Fruit fly (Drosophila melanogaster) ovary, adult (tissue): ENCODE results near the gene CG10301.
A peak's percentile ranks its signal among the peaks of the same experiment; 100 is the strongest.

ENCODE experiments used
- CG17801 ChIP-seq: fragments of 200-800 bp; optimal IDR thresholded peaks from 2 replicates; lab custom pipeline; 2019; ENCODE audit warnings: missing biosample characterization, mild to moderate bottlenecking, missing genetic modification characterization, moderate library complexity; ENCODE audit not compliant: partially characterized antibody

CG10301 gene

dm6 chr3R:23722680-23723372 is 12.9 kb downstream of the CG10301 start, which contains the start of gene CG10365:
Gene CG10365 (plus strand): TSS chr3R:23723331.
- no peak for TF ChIP-seq CG17801 (GFP tag; lab: Kevin White, UChicago)

DNA sequence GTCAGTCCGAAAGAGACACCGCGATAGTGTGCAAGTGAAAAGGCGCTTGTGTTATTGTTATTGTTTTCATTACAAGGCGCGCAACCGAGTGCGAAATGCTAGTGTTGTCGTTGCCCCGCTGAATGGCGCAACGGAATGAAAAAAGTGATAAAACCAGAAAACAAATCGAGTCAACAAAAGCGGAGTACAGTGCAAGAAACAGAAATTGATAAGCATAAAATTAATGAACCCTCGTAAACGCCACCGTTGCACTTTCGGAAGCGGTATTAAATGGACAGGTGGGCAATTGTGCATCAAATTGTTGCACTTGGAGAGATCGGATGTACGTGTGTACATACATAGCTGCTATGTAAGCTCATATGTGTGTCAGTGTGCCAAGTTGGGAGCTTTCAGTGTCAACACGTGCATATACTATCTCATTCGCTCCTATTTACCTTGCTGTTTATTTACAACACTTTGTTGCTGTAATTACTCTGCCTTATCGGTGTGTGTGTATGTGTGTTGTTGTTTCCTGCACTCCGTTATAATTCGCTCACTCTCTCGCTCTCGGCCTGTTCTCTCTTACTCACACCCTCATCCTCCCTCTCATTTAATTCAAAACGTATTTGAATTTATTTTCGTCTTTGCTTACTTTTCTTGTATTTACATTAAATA is 13.6 kb downstream of the CG10301 start:
- TF ChIP-seq CG17801 (GFP tag; lab: Kevin White, UChicago) = peak; percentile 17

dm6 chr3R:23724843-23725506 is 15.0 kb downstream of the CG10301 start:
- TF ChIP-seq CG17801 (GFP tag; lab: Kevin White, UChicago) = no peak

DNA sequence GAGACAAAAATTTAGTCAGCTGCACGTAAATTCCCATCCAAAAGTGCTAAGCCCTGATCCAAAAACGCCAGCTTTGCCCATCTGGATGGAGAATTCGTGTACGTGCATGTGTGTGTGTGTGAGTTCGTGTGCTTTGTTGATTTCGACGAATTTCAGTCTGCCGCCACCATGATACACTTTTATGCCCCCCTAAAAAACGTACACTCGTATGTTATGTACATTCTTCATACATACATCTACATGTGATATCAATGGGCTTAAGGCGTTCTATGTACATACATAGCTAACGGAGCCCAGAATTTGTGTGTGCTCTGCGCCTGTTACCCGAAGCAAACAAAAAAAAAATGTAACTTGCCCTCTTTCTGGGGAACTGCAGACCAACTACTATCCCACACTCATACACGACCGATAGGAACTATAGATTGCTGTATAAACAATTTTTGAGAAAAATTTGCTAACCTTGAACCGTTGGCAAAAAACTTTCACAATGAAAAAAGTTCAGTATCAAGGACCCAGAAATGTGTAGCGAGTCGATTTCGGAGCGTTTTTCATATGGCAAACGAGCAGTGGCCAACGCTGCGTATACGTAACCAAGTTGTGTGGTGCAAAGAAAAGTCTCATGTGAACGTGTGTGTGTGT is 15.9 kb downstream of the CG10301 start:
- TF ChIP-seq CG17801 (GFP tag; lab: Kevin White, UChicago) = no peak

DNA sequence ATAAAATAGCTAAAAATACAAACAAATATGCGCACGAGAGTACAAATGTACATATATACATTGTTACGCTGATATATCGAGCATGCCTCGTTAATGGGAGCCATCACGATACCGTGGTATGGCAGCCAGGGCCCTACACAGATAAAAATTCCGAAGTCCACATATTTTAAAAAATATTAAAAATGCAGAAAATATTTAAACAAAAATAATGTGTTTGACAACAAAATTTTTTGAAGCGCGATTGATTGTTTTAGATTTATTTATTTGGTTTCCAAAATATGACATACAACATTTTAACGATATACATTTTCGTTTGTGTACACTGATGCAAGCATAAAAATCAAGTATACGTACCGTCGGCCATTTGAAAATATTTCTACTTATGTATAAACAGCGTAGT is 16.8 kb downstream of the CG10301 start:
- TF ChIP-seq CG17801 (GFP tag; lab: Kevin White, UChicago) = peak; percentile 51

DNA sequence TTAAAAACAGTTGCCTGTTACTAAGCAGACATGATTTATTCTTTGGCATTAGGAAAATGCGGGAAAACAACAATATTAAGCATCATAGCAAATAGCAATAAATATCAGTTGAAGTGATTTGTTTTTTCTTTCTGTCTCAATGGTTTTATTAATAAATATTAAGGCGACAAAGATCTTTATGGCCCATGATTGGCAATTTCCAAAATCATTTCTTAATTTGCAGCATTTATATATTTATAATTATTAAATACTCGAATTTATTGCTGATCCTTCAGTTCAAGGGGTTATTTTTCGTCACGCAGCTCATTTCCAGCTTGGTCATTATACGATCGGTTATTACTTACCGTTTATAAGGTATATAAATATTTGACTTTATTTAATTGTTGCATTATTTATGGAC is 17.7 kb downstream of the CG10301 start:
- no peak for TF ChIP-seq CG17801 (GFP tag; lab: Kevin White, UChicago)

dm6 chr3R:23728086-23728485 is 18.1 kb downstream of the CG10301 start:
- peak; percentile 69 for TF ChIP-seq CG17801 (GFP tag; lab: Kevin White, UChicago)

DNA sequence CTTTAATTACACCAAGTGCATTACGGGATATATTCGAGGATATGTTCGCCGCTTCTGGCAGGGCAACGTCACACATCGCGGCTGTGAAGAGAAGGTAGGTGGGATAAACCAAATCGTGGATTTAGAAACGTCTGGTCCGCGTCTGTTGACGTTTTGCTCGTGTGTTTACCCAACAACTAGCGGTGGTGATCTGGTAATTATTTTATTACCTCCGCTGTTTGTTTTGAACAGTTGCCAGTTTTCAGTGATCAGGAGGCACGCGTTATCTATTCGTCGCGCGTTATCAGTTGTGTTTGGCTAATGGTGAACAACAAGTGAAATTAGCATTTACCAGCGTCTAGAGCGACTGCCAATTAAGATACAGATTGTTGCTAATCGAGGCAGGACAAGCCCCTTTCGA is 19.1 kb downstream of the CG10301 start:
- TF ChIP-seq CG17801 (GFP tag; lab: Kevin White, UChicago) = no peak

dm6 chr3R:23729632-23730471 is 19.9 kb downstream of the CG10301 start:
- no peak for TF ChIP-seq CG17801 (GFP tag; lab: Kevin White, UChicago)

- no peak for TF ChIP-seq CG17801 (GFP tag; lab: Kevin White, UChicago)
These were observed 20.5 kb downstream of the CG10301 start for dm6 chr3R:23730472-23730801.

dm6 chr3R:23732533-23732932 is 22.6 kb downstream of the CG10301 start:
- no peak for TF ChIP-seq CG17801 (GFP tag; lab: Kevin White, UChicago)

DNA sequence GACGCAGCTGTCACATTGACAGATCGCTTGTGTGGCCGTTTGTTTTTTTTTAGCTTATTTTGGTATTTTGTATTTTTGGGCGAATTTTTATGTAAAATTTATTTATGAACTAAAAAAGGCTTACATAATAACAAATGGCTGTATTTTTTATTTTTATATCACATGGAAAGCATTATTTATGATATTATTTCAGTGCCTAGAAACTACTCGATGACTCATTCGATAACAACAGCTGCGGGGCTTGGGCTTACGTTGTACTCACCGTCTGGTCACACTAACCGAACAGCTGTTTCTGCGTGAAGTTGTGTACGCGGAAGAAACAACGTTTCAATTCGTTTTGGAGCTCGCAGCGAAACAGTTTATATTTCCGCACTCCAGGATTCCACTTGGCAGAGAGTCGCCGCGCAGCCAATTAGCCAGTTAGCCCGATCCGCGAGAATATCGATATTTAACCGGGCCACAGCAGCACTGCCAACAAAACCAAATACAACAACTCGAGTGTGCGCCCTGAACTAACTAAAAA is 23.1 kb downstream of the CG10301 start, which contains the start of the genes Hmgcr and Rpn9:
Gene Hmgcr, plus strand, starts transcription at position 335 of the 523 bp plus-strand sequence.
Gene Rpn9, minus strand, starts transcription at position 473 of the 523 bp plus-strand sequence.
- TF ChIP-seq CG17801 (GFP tag; lab: Kevin White, UChicago) = peak; percentile 37

DNA sequence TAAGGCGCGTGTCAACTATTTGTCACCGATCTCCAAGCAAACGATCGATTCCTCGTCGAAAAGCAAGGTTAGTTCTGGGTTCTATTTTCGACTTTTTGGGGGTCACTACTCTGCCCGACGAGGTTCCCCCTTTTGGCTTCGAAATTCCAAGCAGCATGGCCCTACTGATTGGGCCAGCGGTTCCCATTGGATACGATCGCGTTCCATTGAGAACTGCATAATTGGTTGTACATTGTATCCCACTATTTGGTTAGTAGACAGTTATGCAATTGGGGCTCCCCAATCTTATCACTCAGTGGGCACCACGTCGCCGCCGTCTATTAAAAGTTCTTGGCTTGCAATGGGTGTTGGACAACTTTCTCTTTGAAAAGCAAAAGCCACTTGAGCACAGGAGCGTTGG is 23.8 kb downstream of the CG10301 start:
- TF ChIP-seq CG17801 (GFP tag; lab: Kevin White, UChicago) = no peak
